Worm (Caenorhabditis elegans) whole organism, L1 larva: ENCODE measurements around the gene C13C4.6.

Source experiments
- ama-1 ChIP-seq: fragments of 150-350 bp; optimal IDR thresholded peaks from 2 replicates; lab custom pipeline; 2014
- ceh-82 ChIP-seq, 3 experiments: fragments of 150-350 bp in 1 of 3; sonication (generic microtip) in 2 of 3; optimal IDR thresholded peaks; 2 replicates each; lab custom pipeline; 2014 to 2017; ENCODE audit warnings: missing biosample characterization in 3 of 3, missing genetic modification characterization in 3 of 3
- ces-1 ChIP-seq: fragments of 150-350 bp; optimal IDR thresholded peaks from 2 replicates; lab custom pipeline; 2014; ENCODE audit warnings: missing biosample characterization, missing genetic modification reagents, missing genetic modification characterization
- efl-1 ChIP-seq, 4 experiments: fragments of 150-350 bp; optimal IDR thresholded peaks in 3 of 4; peaks in 1 of 4; 1 replicate in 1 of 4; 2 replicates in 3 of 4; lab custom pipeline; 2014; ENCODE audit warnings: missing biosample characterization in 2 of 4, missing genetic modification characterization in 2 of 4, missing genetic modification reagents in 2 of 4
- lin-13 ChIP-seq: fragments of 150-350 bp; optimal IDR thresholded peaks from 2 replicates; lab custom pipeline; 2014; ENCODE audit warnings: missing biosample characterization, missing genetic modification reagents, missing genetic modification characterization
- nhr-237 ChIP-seq: fragments of 150-350 bp; optimal IDR thresholded peaks from 2 replicates; lab custom pipeline; 2014; ENCODE audit warnings: missing biosample characterization, missing genetic modification characterization
- nhr-76 ChIP-seq: sonication (generic microtip); optimal IDR thresholded peaks from 2 replicates; lab custom pipeline; 2017; ENCODE audit warnings: missing biosample characterization, missing genetic modification characterization
- pqm-1 ChIP-seq: sonication (generic microtip); optimal IDR thresholded peaks from 3 replicates; lab custom pipeline; 2017; ENCODE audit warnings: missing biosample characterization, missing genetic modification characterization
- skn-1 ChIP-seq: fragments of 150-350 bp; optimal IDR thresholded peaks from 2 replicates; lab custom pipeline; 2014; ENCODE audit warnings: missing biosample characterization, missing genetic modification characterization
- sup-37 ChIP-seq: fragments of 200-800 bp; sonication (Bioruptor generic); optimal IDR thresholded peaks from 2 replicates; lab custom pipeline; 2018; ENCODE audit warnings: mild to moderate bottlenecking, missing genetic modification characterization, missing compliant biosample characterization
- tbx-2 ChIP-seq: sonication (generic microtip); optimal IDR thresholded peaks from 2 replicates; lab custom pipeline; 2016; ENCODE audit warnings: missing genetic modification characterization, missing compliant biosample characterization
- unc-98 ChIP-seq: fragments of 200-800 bp; sonication (Bioruptor generic); IDR thresholded peaks from 2 replicates; pipeline ENCODE4 v1.3.6; 2022; ENCODE audit warnings: missing genetic modification characterization, missing compliant biosample characterization
- zag-1 ChIP-seq: fragments of 150-350 bp; optimal IDR thresholded peaks from 2 replicates; lab custom pipeline; 2014; ENCODE audit warnings: missing biosample characterization, missing genetic modification characterization
- ztf-4 ChIP-seq: fragments of 150-350 bp; optimal IDR thresholded peaks from 2 replicates; lab custom pipeline; 2014; ENCODE audit warnings: missing biosample characterization, missing genetic modification characterization

DNA sequence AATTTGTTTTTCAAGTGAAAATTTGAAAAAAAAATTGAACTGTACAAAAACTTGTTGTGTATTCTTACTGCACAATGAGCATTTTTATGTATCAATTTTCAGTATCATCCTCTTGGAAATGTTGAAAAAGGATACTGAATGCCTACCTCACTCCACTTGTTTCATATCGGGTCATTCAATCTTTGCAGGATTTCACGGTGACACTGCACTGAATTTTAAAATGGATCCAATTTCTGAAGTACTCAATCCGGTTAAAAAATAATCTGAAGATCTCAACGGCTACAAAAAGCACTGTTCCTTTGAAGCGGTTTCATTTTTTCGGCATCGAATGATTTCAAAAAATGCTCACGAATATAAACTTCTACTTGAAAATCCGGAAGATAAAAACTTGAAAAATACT is 16.6 kb downstream of the C13C4.6 start:
- TF ChIP-seq pqm-1 (tag; lab: Kevin White, UChicago) (no peak), tbx-2 (tag; lab: Kevin White, UChicago) (no peak), ztf-4 (tag; lab: Kevin White, UChicago) (no peak), skn-1 (no peak), nhr-76 (tag; lab: Kevin White, UChicago) (no peak), lin-13 (GFP tag; lab: Kevin White, UChicago) (no peak), sup-37 (GFP tag; lab: Kevin White, UChicago) (no peak), unc-98 (GFP tag; lab: Robert Waterston, UW) (no peak), zag-1 (tag; lab: Kevin White, UChicago) (no peak), ceh-82 (tag; optimal IDR thresholded peaks at IDR 0.05; lab: Kevin White, UChicago) (no peak), ama-1 (no peak), efl-1 (optimal IDR thresholded peaks at IDR 0.05; lab: Kevin White, UChicago) (no peak), efl-1 (GFP tag; optimal IDR thresholded peaks at IDR 0.05 in 1 of 2; lab: Kevin White, UChicago) (no peak), nhr-237 (tag; lab: Kevin White, UChicago) (no peak), ces-1 (GFP tag; lab: Kevin White, UChicago) (no peak)
